Worm (Caenorhabditis elegans) whole organism, L1 larva: ENCODE results near the gene ncl-1.

ENCODE experiments used
- C34B4.2 ChIP-seq: sonication (generic microtip); optimal IDR thresholded peaks from 2 replicates; lab custom pipeline; 2017; ENCODE audit warnings: mild to moderate bottlenecking, missing genetic modification characterization, missing compliant biosample characterization
- F16B12.6 ChIP-seq: fragments of 150-350 bp; optimal IDR thresholded peaks from 2 replicates; lab custom pipeline; 2014; ENCODE audit warnings: missing biosample characterization, missing genetic modification characterization
- aha-1 ChIP-seq: fragments of 150-350 bp; optimal IDR thresholded peaks from 2 replicates; lab custom pipeline; 2014; ENCODE audit warnings: missing biosample characterization, missing genetic modification characterization
- alr-1 ChIP-seq: fragments of 200-800 bp; sonication (Bioruptor generic); optimal IDR thresholded peaks from 2 replicates; lab custom pipeline; 2018; ENCODE audit warnings: borderline replicate concordance, mild to moderate bottlenecking, missing genetic modification characterization, missing compliant biosample characterization
- ama-1 ChIP-seq: fragments of 150-350 bp; optimal IDR thresholded peaks from 2 replicates; lab custom pipeline; 2014
- blmp-1 ChIP-seq: fragments of 150-350 bp; optimal IDR thresholded peaks from 2 replicates; lab custom pipeline; 2014; ENCODE audit warnings: missing biosample characterization, missing genetic modification characterization
- ceh-63 ChIP-seq: fragments of 200-800 bp; sonication (Bioruptor generic); optimal IDR thresholded peaks from 2 replicates; lab custom pipeline; 2018; ENCODE audit warnings: mild to moderate bottlenecking, missing genetic modification characterization, missing compliant biosample characterization
- ceh-8 ChIP-seq: fragments of 200-800 bp; sonication (Bioruptor generic); optimal IDR thresholded peaks from 2 replicates; lab custom pipeline; 2018; ENCODE audit warnings: mild to moderate bottlenecking, missing genetic modification characterization, moderate library complexity, missing compliant biosample characterization
- ceh-82 ChIP-seq, 3 experiments: fragments of 150-350 bp in 1 of 3; sonication (generic microtip) in 2 of 3; optimal IDR thresholded peaks; 2 replicates each; lab custom pipeline; 2014 to 2017; ENCODE audit warnings: missing biosample characterization in 3 of 3, missing genetic modification characterization in 3 of 3
- ceh-90 ChIP-seq: sonication (generic microtip); optimal IDR thresholded peaks from 2 replicates; lab custom pipeline; 2016; ENCODE audit warnings: missing genetic modification characterization, missing compliant biosample characterization
- efl-1 ChIP-seq, 4 experiments: fragments of 150-350 bp; optimal IDR thresholded peaks in 3 of 4; peaks in 1 of 4; 1 replicate in 1 of 4; 2 replicates in 3 of 4; lab custom pipeline; 2014; ENCODE audit warnings: missing biosample characterization in 2 of 4, missing genetic modification characterization in 2 of 4, missing genetic modification reagents in 2 of 4
- egl-13 ChIP-seq: sonication (generic microtip); optimal IDR thresholded peaks from 2 replicates; lab custom pipeline; 2016; ENCODE audit warnings: missing genotype, missing genetic modification reagents, missing genetic modification characterization, missing compliant biosample characterization
- ets-5 ChIP-seq: fragments of 200-800 bp; sonication (Bioruptor generic); IDR thresholded peaks from 2 replicates; pipeline ENCODE4 v1.3.6; 2022; ENCODE audit warnings: missing genetic modification characterization, missing compliant biosample characterization
- fkh-10 ChIP-seq: sonication (generic microtip); optimal IDR thresholded peaks from 2 replicates; lab custom pipeline; 2017; ENCODE audit warnings: missing biosample characterization, missing genetic modification reagents, missing genetic modification characterization
- fkh-8 ChIP-seq: sonication (generic microtip); optimal IDR thresholded peaks from 2 replicates; lab custom pipeline; 2016; ENCODE audit warnings: mild to moderate bottlenecking, missing genetic modification characterization, missing compliant biosample characterization
- fos-1 ChIP-seq: fragments of 150-350 bp; optimal IDR thresholded peaks from 2 replicates; lab custom pipeline; 2014; ENCODE audit warnings: missing biosample characterization, missing genetic modification characterization
- hpl-2 ChIP-seq: fragments of 150-350 bp; optimal IDR thresholded peaks from 2 replicates; lab custom pipeline; 2014; ENCODE audit warnings: missing biosample characterization, missing genetic modification reagents, missing genetic modification characterization
- isw-1 ChIP-seq: fragments of 200-800 bp; sonication (Bioruptor generic); IDR thresholded peaks from 2 replicates; pipeline ENCODE4 v1.3.6; 2022; ENCODE audit warnings: missing genetic modification characterization, missing compliant biosample characterization
- jun-1 ChIP-seq: fragments of 150-350 bp; optimal IDR thresholded peaks from 2 replicates; lab custom pipeline; 2014; ENCODE audit warnings: missing biosample characterization, missing genetic modification reagents, missing genetic modification characterization
- lin-13 ChIP-seq: fragments of 150-350 bp; optimal IDR thresholded peaks from 2 replicates; lab custom pipeline; 2014; ENCODE audit warnings: missing biosample characterization, missing genetic modification reagents, missing genetic modification characterization
- lin-14 ChIP-seq: fragments of 200-800 bp; sonication (Bioruptor generic); optimal IDR thresholded peaks from 2 replicates; lab custom pipeline; 2018; ENCODE audit warnings: mild to moderate bottlenecking, missing genetic modification characterization, moderate library complexity, missing compliant biosample characterization
- lin-15B ChIP-seq: fragments of 150-350 bp; sonication (generic microtip); optimal IDR thresholded peaks from 3 replicates; lab custom pipeline; 2014; ENCODE audit warnings: missing biosample characterization, missing genetic modification characterization
- lin-35 ChIP-seq, 2 experiments: fragments of 150-350 bp; optimal IDR thresholded peaks; 2 replicates each; lab custom pipeline; 2014; ENCODE audit warnings: missing biosample characterization in 2 of 2, missing genetic modification characterization in 2 of 2, missing genetic modification reagents in 2 of 2
- lir-3 ChIP-seq: sonication (generic microtip); optimal IDR thresholded peaks from 2 replicates; lab custom pipeline; 2016; ENCODE audit warnings: mild to moderate bottlenecking, missing genetic modification characterization, moderate library complexity, missing compliant biosample characterization; ENCODE audit not compliant: poor library complexity
- lsy-2 ChIP-seq, 2 experiments: fragments of 150-350 bp; optimal IDR thresholded peaks; 2 replicates each; lab custom pipeline; 2014; ENCODE audit warnings: missing biosample characterization in 2 of 2, missing genetic modification characterization in 2 of 2
- mep-1 ChIP-seq: fragments of 150-350 bp; optimal IDR thresholded peaks from 2 replicates; lab custom pipeline; 2014; ENCODE audit warnings: missing biosample characterization, missing genetic modification characterization
- nhr-19 ChIP-seq: fragments of 200-800 bp; sonication (Bioruptor generic); conservative IDR thresholded peaks from 2 replicates; pipeline ENCODE4 v1.3.6; 2022; ENCODE audit warnings: missing genetic modification characterization, missing compliant biosample characterization
- nhr-47 ChIP-seq: sonication (generic microtip); optimal IDR thresholded peaks from 2 replicates; lab custom pipeline; 2016; ENCODE audit warnings: mild to moderate bottlenecking, missing genetic modification characterization, moderate library complexity, missing compliant biosample characterization
- nhr-71 ChIP-seq: sonication (generic microtip); optimal IDR thresholded peaks from 2 replicates; lab custom pipeline; 2016; ENCODE audit warnings: mild to moderate bottlenecking, missing genetic modification characterization, moderate library complexity, missing compliant biosample characterization
- nhr-84 ChIP-seq: sonication (generic microtip); optimal IDR thresholded peaks from 2 replicates; lab custom pipeline; 2017; ENCODE audit warnings: missing biosample characterization, missing genetic modification characterization
- nhr-85 ChIP-seq: sonication (generic microtip); peaks from one replicate; lab custom pipeline; 2016; ENCODE audit warnings: missing genetic modification characterization, inconsistent platforms, missing compliant biosample characterization
- pag-3 ChIP-seq: sonication (generic microtip); optimal IDR thresholded peaks from 2 replicates; lab custom pipeline; 2017; ENCODE audit warnings: missing genetic modification characterization, mild to moderate bottlenecking, missing compliant biosample characterization, antibody characterized with exemption, borderline replicate concordance; ENCODE audit not compliant: insufficient read depth
- pax-3 ChIP-seq: fragments of 200-800 bp; sonication (Bioruptor generic); optimal IDR thresholded peaks from 2 replicates; lab custom pipeline; 2018; ENCODE audit warnings: mild to moderate bottlenecking, missing genetic modification characterization, moderate library complexity, missing compliant biosample characterization
- pqm-1 ChIP-seq: sonication (generic microtip); optimal IDR thresholded peaks from 3 replicates; lab custom pipeline; 2017; ENCODE audit warnings: missing biosample characterization, missing genetic modification characterization
- skn-1 ChIP-seq: fragments of 150-350 bp; optimal IDR thresholded peaks from 2 replicates; lab custom pipeline; 2014; ENCODE audit warnings: missing biosample characterization, missing genetic modification characterization
- sox-4 ChIP-seq: sonication (generic microtip); optimal IDR thresholded peaks from 2 replicates; lab custom pipeline; 2016; ENCODE audit warnings: missing genetic modification characterization, missing compliant biosample characterization
- sptf-1 ChIP-seq: fragments of 150-350 bp; optimal IDR thresholded peaks from 2 replicates; lab custom pipeline; 2014; ENCODE audit warnings: missing biosample characterization, missing genetic modification characterization
- swsn-7 ChIP-seq: sonication (generic microtip); optimal IDR thresholded peaks from 2 replicates; lab custom pipeline; 2016; ENCODE audit warnings: missing genetic modification characterization, missing compliant biosample characterization
- tbx-2 ChIP-seq: sonication (generic microtip); optimal IDR thresholded peaks from 2 replicates; lab custom pipeline; 2016; ENCODE audit warnings: missing genetic modification characterization, missing compliant biosample characterization
- unc-62 ChIP-seq: fragments of 150-350 bp; optimal IDR thresholded peaks from 2 replicates; lab custom pipeline; 2014; ENCODE audit warnings: missing biosample characterization, missing genetic modification reagents, missing genetic modification characterization
- unc-86 ChIP-seq: sonication (generic microtip); optimal IDR thresholded peaks from 2 replicates; lab custom pipeline; 2016; ENCODE audit warnings: missing genetic modification characterization, missing compliant biosample characterization
- vab-15 ChIP-seq: sonication (generic microtip); optimal IDR thresholded peaks from 2 replicates; lab custom pipeline; 2017; ENCODE audit warnings: missing genotype, mild to moderate bottlenecking, missing genetic modification characterization, missing compliant biosample characterization
- xbp-1 ChIP-seq: sonication (generic microtip); optimal IDR thresholded peaks from 2 replicates; lab custom pipeline; 2016; ENCODE audit warnings: missing genetic modification characterization, missing compliant biosample characterization
- zip-4 ChIP-seq: fragments of 200-800 bp; sonication (Bioruptor generic); optimal IDR thresholded peaks from 2 replicates; lab custom pipeline; 2018; ENCODE audit warnings: mild to moderate bottlenecking, missing genetic modification characterization, moderate library complexity, missing compliant biosample characterization
- ztf-11 ChIP-seq, 2 experiments: sonication (generic microtip); optimal IDR thresholded peaks; 2 replicates each; lab custom pipeline; 2016 to 2017; ENCODE audit warnings: missing genetic modification characterization in 2 of 2, missing biosample characterization in 1 of 2, missing compliant biosample characterization in 1 of 2
- ztf-4 ChIP-seq: fragments of 150-350 bp; optimal IDR thresholded peaks from 2 replicates; lab custom pipeline; 2014; ENCODE audit warnings: missing biosample characterization, missing genetic modification characterization

The ncl-1 gene

DNA sequence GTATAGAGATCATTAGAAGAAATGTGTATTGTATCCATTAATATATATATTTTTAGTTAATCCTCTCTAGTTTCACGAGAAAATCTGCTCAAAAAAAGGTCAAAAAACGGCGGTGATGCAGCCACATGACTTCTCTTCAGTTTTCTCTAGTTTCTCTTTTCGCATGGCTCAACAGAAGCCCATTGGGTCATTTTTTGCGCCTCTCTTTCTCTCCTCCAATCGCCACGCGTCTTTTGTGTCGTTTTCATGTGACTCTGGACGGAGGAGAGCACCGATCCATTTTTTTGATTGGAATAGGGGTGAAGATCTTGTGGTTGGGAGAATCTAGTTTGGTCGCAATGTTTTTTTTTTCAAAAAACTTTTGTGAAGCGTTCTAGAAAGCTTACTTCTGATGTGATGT, 1.3 kb downstream of the ncl-1 start (continued):
- TF ChIP-seq ztf-11 (tag; optimal IDR thresholded peaks at IDR 0.05; lab: Kevin White, UChicago) (no peak), aha-1 (tag; lab: Kevin White, UChicago) (no peak), ceh-8 (GFP tag; lab: Kevin White, UChicago) (no peak), mep-1 (tag; lab: Kevin White, UChicago) (peak; percentile 59), fos-1 (tag; lab: Kevin White, UChicago) (no peak), swsn-7 (tag; lab: Kevin White, UChicago) (peak; percentile 41), sox-4 (tag; lab: Kevin White, UChicago) (peak; percentile 16), pax-3 (tag; lab: Kevin White, UChicago) (peak; percentile 47), unc-62 (GFP tag; lab: Kevin White, UChicago) (no peak), fkh-8 (tag; lab: Kevin White, UChicago) (peak; percentile 86), lsy-2 (tag; optimal IDR thresholded peaks at IDR 0.05; lab: Kevin White, UChicago) (peak; percentile 63 to 75), ceh-90 (no peak), pag-3 (tag; lab: Kevin White, UChicago) (no peak), ztf-4 (tag; lab: Kevin White, UChicago) (no peak), lir-3 (tag; lab: Kevin White, UChicago) (peak; percentile 34), tbx-2 (peak; percentile 53), ceh-63 (GFP tag; lab: Kevin White, UChicago) (no peak), ama-1 (lab: Kevin White, UChicago) (no peak), nhr-85 (no peak), lin-15B (tag; lab: Kevin White, UChicago) (no peak), nhr-47 (peak; percentile 61), ceh-82 (tag; optimal IDR thresholded peaks at IDR 0.05; lab: Kevin White, UChicago) (peak in 1 of 3 experiments; percentile 34), alr-1 (no peak), pqm-1 (no peak), jun-1 (no peak), xbp-1 (peak; percentile 56), nhr-84 (tag; lab: Kevin White, UChicago) (no peak), unc-86 (tag; lab: Kevin White, UChicago) (peak; percentile 43), C34B4.2 (no peak), vab-15 (tag; lab: Kevin White, UChicago) (no peak), lin-35 (GFP tag; optimal IDR thresholded peaks at IDR 0.05; lab: Kevin White, UChicago) (peak; percentile 3 to 52)

DNA sequence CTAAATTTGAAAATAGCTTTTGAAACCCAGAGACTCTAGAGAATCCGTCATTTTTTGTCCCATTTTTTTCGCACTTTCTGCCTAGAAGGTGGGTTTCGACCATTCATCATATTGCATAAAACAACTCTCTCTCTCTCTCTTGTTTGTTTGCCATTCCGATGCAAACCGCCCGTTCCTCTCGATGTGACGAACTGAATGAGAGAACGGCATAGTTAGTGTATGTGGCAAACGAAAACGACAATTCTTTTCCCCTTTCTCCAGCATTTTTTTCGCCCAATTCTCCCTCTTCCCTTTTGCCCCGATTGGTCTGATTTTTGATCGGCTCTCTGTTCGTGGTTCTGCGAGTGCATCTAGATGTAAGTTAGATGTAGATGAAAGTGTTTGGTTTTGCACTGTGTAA, 2.0 kb downstream of the ncl-1 start:
- peak; percentile 11 for TF ChIP-seq ama-1 (lab: Kevin White, UChicago)
- no peak for TF ChIP-seq efl-1 (optimal IDR thresholded peaks at IDR 0.05; lab: Kevin White, UChicago)
- peak in 1 of 2 experiments; percentile 77 for TF ChIP-seq efl-1 (GFP tag; optimal IDR thresholded peaks at IDR 0.05 in 1 of 2; lab: Kevin White, UChicago)
- TF ChIP-seq hpl-2 (GFP tag; lab: Kevin White, UChicago) = no peak
- TF ChIP-seq blmp-1 (tag; lab: Kevin White, UChicago) = peak; percentile 1
- TF ChIP-seq ceh-63 (GFP tag; lab: Kevin White, UChicago) = no peak

DNA sequence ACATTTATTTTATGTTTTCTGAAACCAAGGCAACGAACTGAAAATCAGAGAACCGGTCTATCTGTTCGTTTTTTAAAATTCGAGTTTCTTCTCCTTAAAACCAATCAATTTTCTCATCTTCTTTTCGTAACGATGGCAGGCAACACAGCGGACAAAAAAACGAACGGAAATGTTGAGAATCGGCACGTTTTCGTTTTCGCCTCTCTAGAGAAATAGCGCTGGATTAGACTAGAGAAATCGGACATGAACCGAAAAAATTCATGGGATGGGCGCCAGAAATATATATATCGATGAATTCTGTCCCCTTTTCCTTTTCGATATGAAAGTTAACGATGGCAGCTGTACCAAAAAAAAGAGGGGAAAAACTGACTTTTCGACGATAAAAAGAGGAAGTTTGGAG, 2.9 kb downstream of the ncl-1 start:
- TF ChIP-seq ets-5 (GFP tag; lab: Robert Waterston, UW) (no peak), ama-1 (lab: Kevin White, UChicago) (peak; percentile 18), blmp-1 (tag; lab: Kevin White, UChicago) (peak; percentile 59), nhr-19 (GFP tag; lab: Robert Waterston, UW) (no peak), jun-1 (no peak)

DNA sequence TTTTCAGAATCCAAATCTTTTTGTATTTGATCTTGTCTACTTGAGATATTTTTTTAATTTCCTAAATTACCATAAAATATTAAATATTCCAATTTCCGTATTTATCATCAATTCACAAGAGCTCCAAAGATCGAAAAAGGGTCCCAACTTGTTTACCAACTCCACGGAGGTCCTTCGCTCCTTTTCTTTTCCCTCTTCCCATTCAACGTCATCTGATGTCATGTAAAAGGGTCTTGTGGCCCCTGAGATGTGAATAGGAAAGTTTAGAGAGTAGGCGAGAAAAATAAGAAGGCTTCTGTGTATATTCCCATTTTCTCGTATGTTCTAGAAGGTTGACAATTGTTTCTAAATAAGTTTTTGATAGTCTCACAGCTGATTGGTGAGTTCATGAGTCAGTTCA, 3.5 kb downstream of the ncl-1 start:
- peak; percentile 48 for TF ChIP-seq nhr-71
- no peak for TF ChIP-seq skn-1 (tag; lab: Kevin White, UChicago)
- TF ChIP-seq ama-1 (lab: Kevin White, UChicago) = peak; percentile 25
- no peak for TF ChIP-seq egl-13 (tag; lab: Kevin White, UChicago)
- TF ChIP-seq ets-5 (GFP tag; lab: Robert Waterston, UW) = no peak
- peak; percentile 46 for TF ChIP-seq fkh-10
- TF ChIP-seq lin-35 (GFP tag; optimal IDR thresholded peaks at IDR 0.05; lab: Kevin White, UChicago) = peak in 1 of 2 experiments; percentile 10
- peak; percentile 8 for TF ChIP-seq swsn-7 (tag; lab: Kevin White, UChicago)
- peak; percentile 22 for TF ChIP-seq ceh-8 (GFP tag; lab: Kevin White, UChicago)
- peak; percentile 14; the same call in 1 of the 2 replicates for TF ChIP-seq isw-1 (GFP tag; lab: Robert Waterston, UW)
- peak; percentile 5 for TF ChIP-seq nhr-47
- peak in 1 of 2 experiments; percentile 1 for TF ChIP-seq efl-1 (optimal IDR thresholded peaks at IDR 0.05; lab: Kevin White, UChicago)
- TF ChIP-seq efl-1 (GFP tag; optimal IDR thresholded peaks at IDR 0.05 in 1 of 2; lab: Kevin White, UChicago) = no peak
- no peak for TF ChIP-seq F16B12.6 (tag; lab: Kevin White, UChicago)
- peak in 1 of 3 experiments; percentile 42 for TF ChIP-seq ceh-82 (tag; optimal IDR thresholded peaks at IDR 0.05; lab: Kevin White, UChicago)
- TF ChIP-seq lin-13 (GFP tag; lab: Kevin White, UChicago) = peak; percentile 11
- TF ChIP-seq lsy-2 (tag; optimal IDR thresholded peaks at IDR 0.05; lab: Kevin White, UChicago) = peak; percentile 4 to 51
- TF ChIP-seq lin-14 = peak; percentile 85
- peak; percentile 27 for TF ChIP-seq unc-86 (tag; lab: Kevin White, UChicago)
- no peak for TF ChIP-seq zip-4 (GFP tag; lab: Kevin White, UChicago)
- TF ChIP-seq sptf-1 (tag; lab: Kevin White, UChicago) = no peak
